Fruit fly (Drosophila melanogaster): ENCODE data around the gene CG8353.

CG8353 gene

DNA sequence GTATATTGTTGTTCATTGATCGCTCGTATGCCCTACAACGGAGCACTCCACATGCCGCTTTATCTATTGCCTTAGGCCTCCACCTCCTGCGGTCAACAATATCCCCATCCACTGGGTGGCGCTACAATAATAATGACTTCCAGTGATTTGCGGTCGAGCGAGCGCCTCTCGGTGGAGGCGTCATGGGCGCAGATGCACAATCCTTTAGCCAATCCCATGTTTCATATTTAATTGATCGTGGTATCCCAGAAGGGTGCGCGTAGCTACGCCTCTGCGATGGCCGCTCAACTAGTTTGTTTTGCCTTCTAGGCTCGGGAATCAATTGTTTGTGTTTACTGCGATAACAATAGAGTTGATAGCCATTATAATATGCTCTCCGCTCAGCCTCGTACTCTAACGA lies 15.3 kb downstream of the CG8353 start:
- TF ChIP-seq CG4496 (GFP tag; IDR thresholded peaks at IDR 0.05): peak; percentile 87
- peak; percentile 85 for TF ChIP-seq fd96Ca (GFP tag; IDR thresholded peaks at IDR 0.05)
- TF ChIP-seq CG12605 (GFP tag; IDR thresholded peaks at IDR 0.05): peak; percentile 29
- no peak for TF ChIP-seq Pif1A (GFP tag; optimal IDR thresholded peaks at IDR 0.05)
- no peak for TF ChIP-seq Snoo (tag; optimal IDR thresholded peaks at IDR 0.05)
- TF ChIP-seq Pif1B (GFP tag; optimal IDR thresholded peaks at IDR 0.05): no peak
- peak; percentile 71 for TF ChIP-seq CG32121 (GFP tag; IDR thresholded peaks at IDR 0.05)
- TF ChIP-seq D1 (tag; optimal IDR thresholded peaks at IDR 0.05): no peak
- TF ChIP-seq CG34367 (tag; optimal IDR thresholded peaks at IDR 0.05): no peak
- peak; percentile 29 for TF ChIP-seq CG17806 (tag; optimal IDR thresholded peaks at IDR 0.05)
- no peak for TF ChIP-seq CG15710 (tag; optimal IDR thresholded peaks at IDR 0.05)
- TF ChIP-seq CG8159 (tag; optimal IDR thresholded peaks at IDR 0.05): no peak
- TF ChIP-seq Ets98B (GFP tag; IDR thresholded peaks at IDR 0.05): peak; percentile 84
- no peak for TF ChIP-seq CG8301 (tag; optimal IDR thresholded peaks at IDR 0.05)
- TF ChIP-seq CG10348 (GFP tag; IDR thresholded peaks at IDR 0.05): no peak
- TF ChIP-seq EcR (GFP tag; optimal IDR thresholded peaks at IDR 0.05): no peak

DNA sequence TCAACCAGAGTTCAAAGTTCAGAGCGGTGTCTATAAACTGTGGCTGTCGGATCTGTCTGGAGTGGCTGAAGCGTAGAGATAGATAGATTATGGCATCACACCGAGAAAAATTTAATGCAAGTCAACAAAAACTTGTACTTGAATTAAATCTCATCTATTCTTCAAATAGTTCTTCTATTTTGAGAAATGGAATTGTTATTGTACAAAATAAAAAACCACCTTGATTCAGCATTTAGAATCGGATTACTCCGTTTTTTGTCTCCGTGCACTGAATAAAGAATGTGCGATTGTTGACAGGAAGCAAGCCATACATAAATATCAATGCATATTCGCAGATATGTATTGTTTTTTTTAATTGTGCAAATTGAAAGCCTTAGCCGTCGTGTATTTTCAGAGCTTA lies 15.8 kb downstream of the CG8353 start:
- TF ChIP-seq CG8159 (tag; optimal IDR thresholded peaks at IDR 0.05) (peak; percentile 69), CG4496 (GFP tag; IDR thresholded peaks at IDR 0.05) (peak; percentile 86), CG32121 (GFP tag; IDR thresholded peaks at IDR 0.05) (peak; percentile 82), CG15710 (tag; optimal IDR thresholded peaks at IDR 0.05) (peak; percentile 53), rn (GFP tag; IDR thresholded peaks at IDR 0.05) (peak; percentile 72), CG13204 (GFP tag; optimal IDR thresholded peaks at IDR 0.05) (no peak), Pif1B (GFP tag; optimal IDR thresholded peaks at IDR 0.05) (peak; percentile 47), D1 (tag; optimal IDR thresholded peaks at IDR 0.05) (no peak), gl (tag; optimal IDR thresholded peaks at IDR 0.05) (no peak), CG10348 (GFP tag; IDR thresholded peaks at IDR 0.05) (0 out of 2 replicates have a peak, but pooled peaks have one; percentile 11), EcR (GFP tag; optimal IDR thresholded peaks at IDR 0.05) (no peak), CG17806 (tag; optimal IDR thresholded peaks at IDR 0.05) (peak; percentile 63), Snoo (tag; optimal IDR thresholded peaks at IDR 0.05) (peak; percentile 56), CG12605 (GFP tag; IDR thresholded peaks at IDR 0.05) (peak; percentile 76), CG34367 (tag; optimal IDR thresholded peaks at IDR 0.05) (peak; percentile 43), Ets98B (GFP tag; IDR thresholded peaks at IDR 0.05) (peak; percentile 80), fd96Ca (GFP tag; IDR thresholded peaks at IDR 0.05) (peak; percentile 73), CG14655 (GFP tag; optimal IDR thresholded peaks at IDR 0.05) (peak; percentile 47), CG8301 (tag; optimal IDR thresholded peaks at IDR 0.05) (peak; percentile 38), CG9948 (tag; optimal IDR thresholded peaks at IDR 0.05) (peak; percentile 51), Pif1A (GFP tag; optimal IDR thresholded peaks at IDR 0.05) (no peak)

DNA sequence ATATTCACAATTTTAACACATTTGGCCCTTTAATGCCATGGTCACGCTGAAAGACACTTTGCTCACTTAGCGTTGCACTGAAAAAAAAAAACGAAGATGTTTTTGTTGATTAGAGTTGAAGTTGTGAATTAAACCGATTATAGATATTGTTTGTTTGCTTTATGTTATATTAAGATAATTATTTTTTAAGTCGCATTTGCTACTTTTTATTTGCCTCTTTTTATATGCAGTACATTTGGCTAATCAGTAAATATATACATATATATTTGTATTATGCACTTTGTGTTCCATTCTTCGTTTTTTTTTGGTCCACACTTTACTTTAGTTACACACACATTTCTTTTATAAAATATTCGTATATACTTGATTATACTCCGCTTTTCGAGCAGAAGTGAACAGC lies 16.4 kb downstream of the CG8353 start:
- TF ChIP-seq Pif1B (GFP tag; optimal IDR thresholded peaks at IDR 0.05) (no peak), CG12605 (GFP tag; IDR thresholded peaks at IDR 0.05) (0 out of 2 replicates have a peak, but pooled peaks have one; percentile 10), Snoo (tag; optimal IDR thresholded peaks at IDR 0.05) (no peak), rn (GFP tag; IDR thresholded peaks at IDR 0.05) (no peak), CG15710 (tag; optimal IDR thresholded peaks at IDR 0.05) (peak; percentile 28), CG13204 (GFP tag; optimal IDR thresholded peaks at IDR 0.05) (no peak), Pif1A (GFP tag; optimal IDR thresholded peaks at IDR 0.05) (no peak), CG34367 (tag; optimal IDR thresholded peaks at IDR 0.05) (no peak), CG4496 (GFP tag; IDR thresholded peaks at IDR 0.05) (peak; percentile 64; the same call in 1 of the 3 replicates), CG14655 (GFP tag; optimal IDR thresholded peaks at IDR 0.05) (peak; percentile 7), CG10348 (GFP tag; IDR thresholded peaks at IDR 0.05) (no peak), CG32121 (GFP tag; IDR thresholded peaks at IDR 0.05) (no peak), D1 (tag; optimal IDR thresholded peaks at IDR 0.05) (no peak), gl (tag; optimal IDR thresholded peaks at IDR 0.05) (no peak), Ets98B (GFP tag; IDR thresholded peaks at IDR 0.05) (no peak), fd96Ca (GFP tag; IDR thresholded peaks at IDR 0.05) (no peak), CG8159 (tag; optimal IDR thresholded peaks at IDR 0.05) (peak; percentile 48), CG9948 (tag; optimal IDR thresholded peaks at IDR 0.05) (no peak), EcR (GFP tag; optimal IDR thresholded peaks at IDR 0.05) (no peak), CG17806 (tag; optimal IDR thresholded peaks at IDR 0.05) (peak; percentile 26), CG8301 (tag; optimal IDR thresholded peaks at IDR 0.05) (peak; percentile 32)

DNA sequence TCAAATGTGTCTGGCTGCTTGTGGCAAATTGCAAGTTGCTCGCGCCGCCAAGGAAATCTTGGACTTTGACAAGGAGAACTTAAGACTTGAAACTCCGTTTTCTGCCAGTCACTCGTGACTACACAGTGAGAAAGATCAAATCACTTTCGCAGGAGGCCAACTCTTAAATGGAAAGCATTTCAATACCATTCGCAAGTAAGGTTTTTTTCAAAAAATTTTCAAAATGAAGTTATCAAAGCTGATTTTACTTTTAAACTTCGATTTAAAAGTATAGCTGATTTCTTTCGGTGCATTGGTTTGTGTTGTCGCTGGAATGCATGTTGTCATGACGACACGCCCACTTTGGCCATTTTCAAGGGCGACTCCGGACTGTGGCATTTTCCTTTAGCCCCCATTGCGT lies 18.5 kb downstream of the CG8353 start:
- TF ChIP-seq Pif1A (GFP tag; optimal IDR thresholded peaks at IDR 0.05) (peak; percentile 84), CG10348 (GFP tag; IDR thresholded peaks at IDR 0.05) (no peak), CG4496 (GFP tag; IDR thresholded peaks at IDR 0.05) (peak; percentile 91), EcR (GFP tag; optimal IDR thresholded peaks at IDR 0.05) (peak; percentile 20), CG8301 (tag; optimal IDR thresholded peaks at IDR 0.05) (peak; percentile 85), CG12605 (GFP tag; IDR thresholded peaks at IDR 0.05) (peak; percentile 84), CG14655 (GFP tag; optimal IDR thresholded peaks at IDR 0.05) (peak; percentile 89), Snoo (tag; optimal IDR thresholded peaks at IDR 0.05) (peak; percentile 55), CG9948 (tag; optimal IDR thresholded peaks at IDR 0.05) (peak; percentile 89), CG8159 (tag; optimal IDR thresholded peaks at IDR 0.05) (peak; percentile 89), CG17806 (tag; optimal IDR thresholded peaks at IDR 0.05) (peak; percentile 91), Pif1B (GFP tag; optimal IDR thresholded peaks at IDR 0.05) (peak; percentile 85), rn (GFP tag; IDR thresholded peaks at IDR 0.05) (0 out of 2 replicates have a peak, but pooled peaks have one; percentile 26), D1 (tag; optimal IDR thresholded peaks at IDR 0.05) (peak; percentile 49), gl (tag; optimal IDR thresholded peaks at IDR 0.05) (peak; percentile 89), CG13204 (GFP tag; optimal IDR thresholded peaks at IDR 0.05) (peak; percentile 81), Ets98B (GFP tag; IDR thresholded peaks at IDR 0.05) (peak; percentile 75), CG32121 (GFP tag; IDR thresholded peaks at IDR 0.05) (peak; percentile 60), fd96Ca (GFP tag; IDR thresholded peaks at IDR 0.05) (peak; percentile 89), CG34367 (tag; optimal IDR thresholded peaks at IDR 0.05) (peak; percentile 91), CG15710 (tag; optimal IDR thresholded peaks at IDR 0.05) (peak; percentile 91)

DNA sequence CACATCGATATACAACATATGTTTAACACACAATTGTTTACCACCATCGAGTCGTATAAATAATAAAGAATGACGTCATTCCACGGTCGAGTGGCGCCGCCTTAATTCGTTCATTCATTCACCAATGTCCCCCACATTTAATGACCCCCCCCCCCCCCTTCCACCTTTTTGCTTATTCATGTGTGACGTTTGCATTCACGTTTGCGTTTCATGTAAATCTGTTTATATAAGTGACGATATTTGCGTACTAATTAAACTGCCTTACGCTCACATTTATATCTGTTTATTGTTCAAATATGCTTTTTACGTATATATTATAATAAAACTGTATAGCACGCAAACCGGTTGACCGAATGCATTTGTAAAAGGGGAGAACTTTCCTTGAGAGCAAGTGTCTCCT lies 19.7 kb downstream of the CG8353 start:
- TF ChIP-seq CG32121 (GFP tag; IDR thresholded peaks at IDR 0.05): no peak
- no peak for TF ChIP-seq CG8301 (tag; optimal IDR thresholded peaks at IDR 0.05)
- no peak for TF ChIP-seq CG12605 (GFP tag; IDR thresholded peaks at IDR 0.05)
- TF ChIP-seq Pif1A (GFP tag; optimal IDR thresholded peaks at IDR 0.05): peak; percentile 13
- TF ChIP-seq CG14655 (GFP tag; optimal IDR thresholded peaks at IDR 0.05): no peak
- TF ChIP-seq CG10348 (GFP tag; IDR thresholded peaks at IDR 0.05): no peak
- TF ChIP-seq Snoo (tag; optimal IDR thresholded peaks at IDR 0.05): peak; percentile 1
- TF ChIP-seq CG8159 (tag; optimal IDR thresholded peaks at IDR 0.05): peak; percentile 1
- no peak for TF ChIP-seq CG34367 (tag; optimal IDR thresholded peaks at IDR 0.05)
- TF ChIP-seq Ets98B (GFP tag; IDR thresholded peaks at IDR 0.05): no peak
